Worm (Caenorhabditis elegans) whole organism, midembryonic: ENCODE results near the gene nhr-108.

Experiments
- cog-1 ChIP-seq: sonication (generic microtip); optimal IDR thresholded peaks from 2 replicates; lab custom pipeline; 2016; ENCODE audit warnings: missing genetic modification characterization, missing compliant biosample characterization
- flt-1 ChIP-seq: fragments of 200-800 bp; sonication (Bioruptor generic); IDR thresholded peaks from 2 replicates; pipeline ENCODE4 v1.3.6; 2022; ENCODE audit warnings: missing genetic modification characterization, missing compliant biosample characterization
- klf-2 ChIP-seq: fragments of 200-800 bp; sonication (Bioruptor generic); conservative IDR thresholded peaks from 2 replicates; pipeline ENCODE4 v1.3.6; 2022; ENCODE audit warnings: missing genetic modification reagents, missing genetic modification characterization, missing compliant biosample characterization
- ref-1 ChIP-seq: fragments of 200-800 bp; sonication (Bioruptor generic); conservative IDR thresholded peaks from 2 replicates; pipeline ENCODE4 v1.3.6; 2022; ENCODE audit warnings: missing genetic modification reagents, missing genetic modification characterization, missing compliant biosample characterization
- tab-1 ChIP-seq: fragments of 200-800 bp; sonication (Bioruptor generic); IDR thresholded peaks from 2 replicates; pipeline ENCODE4 v1.3.6; 2022; ENCODE audit warnings: missing genetic modification characterization, missing compliant biosample characterization

- TF ChIP-seq cog-1 (tag; lab: Kevin White, UChicago) (no peak), flt-1 (no peak), tab-1 (GFP tag; lab: Robert Waterston, UW) (no peak), ref-1 (GFP tag; lab: Robert Waterston, UW) (no peak), klf-2 (no peak)
Measured at ce11 chrV:15912677-15913076, 11.6 kb downstream of the nhr-108 start.
